Worm (Caenorhabditis elegans) whole organism, L3 larva: ENCODE measurements around the gene Y54F10BM.3.

ENCODE experiments used
- egl-27 ChIP-seq: sonication (generic microtip); optimal IDR thresholded peaks from 4 replicates; lab custom pipeline; 2017; ENCODE audit warnings: missing biosample characterization, missing genetic modification reagents, missing genetic modification characterization
- elt-2 ChIP-seq: sonication (generic microtip); optimal IDR thresholded peaks from 2 replicates; lab custom pipeline; 2016; ENCODE audit warnings: missing genetic modification reagents, mild to moderate bottlenecking, missing genetic modification characterization, missing compliant biosample characterization
- lsy-12 ChIP-seq: sonication (generic microtip); optimal IDR thresholded peaks from 2 replicates; lab custom pipeline; 2016; ENCODE audit warnings: mild to moderate bottlenecking, missing genetic modification characterization, missing compliant biosample characterization
- mdl-1 ChIP-seq: fragments of 150-350 bp; optimal IDR thresholded peaks from 2 replicates; lab custom pipeline; 2014; ENCODE audit warnings: missing biosample characterization, missing genetic modification characterization
- nhr-12 ChIP-seq: fragments of 150-350 bp; optimal IDR thresholded peaks from 2 replicates; lab custom pipeline; 2014; ENCODE audit warnings: missing biosample characterization, missing genetic modification characterization
- pha-4 ChIP-seq: fragments of 150-350 bp; optimal IDR thresholded peaks from 2 replicates; lab custom pipeline; 2014; ENCODE audit warnings: missing biosample characterization, missing genetic modification reagents, missing genetic modification characterization
- tbx-2 ChIP-seq: sonication (generic microtip); optimal IDR thresholded peaks from 2 replicates; lab custom pipeline; 2016; ENCODE audit warnings: mild to moderate bottlenecking, missing genetic modification characterization, missing compliant biosample characterization
- ztf-11 ChIP-seq: fragments of 150-350 bp; optimal IDR thresholded peaks from 2 replicates; lab custom pipeline; 2014; ENCODE audit warnings: missing biosample characterization, missing genetic modification characterization

DNA sequence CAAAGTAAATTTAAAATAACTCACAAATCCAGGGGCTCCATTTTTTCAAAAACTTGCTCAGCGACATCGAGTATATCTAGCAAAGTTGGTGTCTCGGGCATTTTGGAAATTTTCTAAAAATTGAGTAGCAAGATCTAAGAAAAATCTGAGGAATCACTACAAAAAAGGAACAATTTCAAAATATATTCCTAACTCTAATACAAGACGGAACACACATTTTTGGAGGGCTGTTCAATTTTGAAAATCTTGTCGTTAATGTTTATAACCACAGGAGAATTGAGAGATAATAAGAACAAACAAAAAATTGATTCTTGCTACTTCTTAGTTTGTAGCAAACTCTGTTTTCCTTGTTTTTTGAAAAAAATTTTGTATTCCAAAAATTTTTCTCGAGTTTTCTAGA is 49.5 kb upstream of the Y54F10BM.3 start, which contains the start of gene fbxa-47:
- no peak for TF ChIP-seq elt-2 (tag; lab: Kevin White, UChicago)
- TF ChIP-seq pha-4 (tag; lab: Kevin White, UChicago) = no peak
- TF ChIP-seq nhr-12 (tag; lab: Kevin White, UChicago) = no peak
- no peak for TF ChIP-seq tbx-2 (tag; lab: Kevin White, UChicago)
- TF ChIP-seq egl-27 (tag; lab: Kevin White, UChicago) = no peak
- no peak for TF ChIP-seq mdl-1 (tag; lab: Kevin White, UChicago)
- no peak for TF ChIP-seq lsy-12 (tag; lab: Kevin White, UChicago)
- TF ChIP-seq ztf-11 (tag; lab: Kevin White, UChicago) = no peak
